Worm (Caenorhabditis elegans) whole organism, early embryonic: ENCODE results near the gene nspe-7.
"Not testable (repeated sequence)": the region's sequence is repeated elsewhere in the genome, so short reads cannot be mapped to it uniquely, and the experiment has no call there.

Experiments
- B0310.2 ChIP-seq: sonication (generic microtip); optimal IDR thresholded peaks from 2 replicates; lab custom pipeline; 2016; ENCODE audit warnings: mild to moderate bottlenecking, missing genetic modification characterization, missing compliant biosample characterization
- F13C5.2 ChIP-seq: sonication (generic microtip); optimal IDR thresholded peaks from 2 replicates; lab custom pipeline; 2017; ENCODE audit warnings: mild to moderate bottlenecking, missing genetic modification characterization, inconsistent platforms, missing compliant biosample characterization
- aly-1 ChIP-seq: sonication (generic microtip); optimal IDR thresholded peaks from 2 replicates; lab custom pipeline; 2016; ENCODE audit warnings: missing genetic modification characterization, missing compliant biosample characterization
- ama-1 ChIP-seq: fragments of 150-350 bp; optimal IDR thresholded peaks from 2 replicates; lab custom pipeline; 2014
- ceh-13 ChIP-seq: fragments of 200-800 bp; sonication (Bioruptor generic); optimal IDR thresholded peaks from 2 replicates; lab custom pipeline; 2018; ENCODE audit warnings: mild to moderate bottlenecking, missing genetic modification characterization, missing compliant biosample characterization
- ceh-36 ChIP-seq: sonication (generic microtip); optimal IDR thresholded peaks from 2 replicates; lab custom pipeline; 2016; ENCODE audit warnings: missing genetic modification characterization, inconsistent platforms, missing compliant biosample characterization
- ets-7 ChIP-seq: sonication (generic microtip); optimal IDR thresholded peaks from 2 replicates; lab custom pipeline; 2016; ENCODE audit warnings: missing genotype, missing genetic modification characterization, missing compliant biosample characterization
- flt-1 ChIP-seq: fragments of 200-800 bp; sonication (Bioruptor generic); IDR thresholded peaks from 2 replicates; pipeline ENCODE4 v1.3.6; 2022; ENCODE audit warnings: missing genetic modification characterization, missing compliant biosample characterization
- hmbx-1 ChIP-seq: sonication (generic microtip); optimal IDR thresholded peaks from 2 replicates; lab custom pipeline; 2016; ENCODE audit warnings: mild to moderate bottlenecking, missing genetic modification characterization, missing compliant biosample characterization
- hmg-4 ChIP-seq: fragments of 200-800 bp; sonication (Bioruptor generic); optimal IDR thresholded peaks from 2 replicates; lab custom pipeline; 2018; ENCODE audit warnings: mild to moderate bottlenecking, missing genetic modification characterization, missing compliant biosample characterization
- hnd-1 ChIP-seq: sonication (generic microtip); optimal IDR thresholded peaks from 2 replicates; lab custom pipeline; 2016; ENCODE audit warnings: missing genetic modification characterization, missing compliant biosample characterization
- pes-1 ChIP-seq: fragments of 200-800 bp; sonication (Bioruptor generic); IDR thresholded peaks from 2 replicates; pipeline ENCODE4 v1.3.6; 2022; ENCODE audit warnings: missing genetic modification reagents, missing genetic modification characterization, missing compliant biosample characterization
- scrt-1 ChIP-seq: fragments of 200-800 bp; sonication (Bioruptor generic); IDR thresholded peaks from 2 replicates; pipeline ENCODE4 v1.3.6; 2022; ENCODE audit warnings: missing genetic modification characterization, missing compliant biosample characterization
- sea-1 ChIP-seq: fragments of 200-800 bp; sonication (Bioruptor generic); conservative IDR thresholded peaks from 2 replicates; pipeline ENCODE4 v1.3.6; 2022; ENCODE audit warnings: missing genetic modification characterization, missing compliant biosample characterization
- tbx-11 ChIP-seq: fragments of 200-800 bp; sonication (Bioruptor generic); IDR thresholded peaks from 2 replicates; pipeline ENCODE4 v1.3.6; 2022; ENCODE audit warnings: missing genetic modification characterization, missing compliant biosample characterization
- tbx-37 ChIP-seq: fragments of 200-800 bp; sonication (Bioruptor generic); conservative IDR thresholded peaks from 2 replicates; pipeline ENCODE4 v1.3.6; 2022; ENCODE audit warnings: missing genetic modification reagents, missing genetic modification characterization, missing compliant biosample characterization
- tra-4 ChIP-seq: sonication (generic microtip); optimal IDR thresholded peaks from 2 replicates; lab custom pipeline; 2017; ENCODE audit warnings: missing genetic modification characterization, missing compliant biosample characterization

The nspe-7 gene

ce11 chrII:12621908-12622566, 5.0 kb upstream of the nspe-7 start, which contains the start of gene nspe-8:
nspe-8 (minus strand) TSS chrII:12621958.
- TF ChIP-seq pes-1 (no peak), aly-1 (no peak), hmg-4 (GFP tag; lab: Kevin White, UChicago) (no peak)

DNA sequence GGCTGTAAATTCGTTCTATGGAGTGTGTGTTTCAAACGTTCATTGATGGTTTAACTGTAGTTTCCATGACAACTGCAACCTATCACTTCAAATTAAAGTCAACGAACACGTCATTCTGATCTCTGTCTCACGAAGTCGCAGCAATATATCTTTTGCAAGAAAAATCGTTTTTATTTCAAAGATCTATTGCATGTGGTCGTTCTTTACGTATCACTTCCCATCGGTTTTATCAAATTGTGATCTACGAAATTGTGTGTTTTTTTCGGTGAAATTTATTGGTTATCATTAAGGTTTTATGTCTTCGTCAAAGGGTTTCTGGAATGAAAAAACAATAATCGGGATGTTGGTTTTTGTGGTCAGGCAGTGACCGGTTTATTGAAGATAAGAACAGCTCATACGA, 4.1 kb upstream of the nspe-7 start:
- no peak for TF ChIP-seq ama-1
- TF ChIP-seq aly-1, result no peak
- TF ChIP-seq ets-7, result no peak
- TF ChIP-seq F13C5.2 (tag; lab: Kevin White, UChicago), result no peak
- TF ChIP-seq ceh-36, result no peak

ce11 chrII:12624433-12624832, 2.6 kb upstream of the nspe-7 start, which contains the start of gene Y38E10A.14:
Y38E10A.14 (minus strand) TSS chrII:12624533.
- not testable (repeated sequence) for TF ChIP-seq B0310.2; hnd-1 (tag; lab: Kevin White, UChicago); tbx-37 (GFP tag; lab: Robert Waterston, UW)

ce11 chrII:12625673-12626072, 1.3 kb upstream of the nspe-7 start:
- no peak for TF ChIP-seq tbx-37 (GFP tag; lab: Robert Waterston, UW)
- TF ChIP-seq F13C5.2 (tag; lab: Kevin White, UChicago), result no peak
- TF ChIP-seq flt-1 (GFP tag; lab: Robert Waterston, UW), result no peak
- no peak for TF ChIP-seq ceh-13 (GFP tag; lab: Kevin White, UChicago)
- no peak for TF ChIP-seq tra-4 (tag; lab: Kevin White, UChicago)
- TF ChIP-seq scrt-1 (GFP tag; lab: Robert Waterston, UW), result no peak
- no peak for TF ChIP-seq B0310.2
- no peak for TF ChIP-seq hmbx-1 (tag; lab: Kevin White, UChicago)

DNA sequence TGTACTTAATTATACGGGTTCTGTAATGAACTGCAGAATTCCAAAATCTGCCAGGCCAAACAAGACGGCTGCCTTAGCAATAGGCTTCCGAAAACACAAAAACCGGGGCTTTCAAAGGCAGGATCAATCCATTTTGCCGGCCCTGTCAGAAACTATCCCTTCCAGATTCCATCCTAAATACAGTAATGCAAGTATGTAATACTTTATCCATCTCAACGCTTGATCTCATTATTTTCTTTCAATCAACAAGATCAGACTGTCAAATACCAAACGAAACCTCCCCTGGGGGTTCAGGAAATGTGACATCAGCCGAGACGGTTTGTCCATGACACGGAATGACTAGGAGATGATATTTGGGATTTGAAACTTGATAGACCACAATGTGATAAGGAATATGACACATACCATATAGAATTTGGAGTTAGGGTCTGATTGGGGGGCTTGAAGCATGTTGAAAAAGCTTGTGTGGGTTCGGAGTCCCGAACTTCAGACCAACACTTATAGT, 815 bp upstream of the nspe-7 start:
- TF ChIP-seq tra-4 (tag; lab: Kevin White, UChicago), result no peak
- no peak for TF ChIP-seq F13C5.2 (tag; lab: Kevin White, UChicago)
- TF ChIP-seq scrt-1 (GFP tag; lab: Robert Waterston, UW), result no peak
- no peak for TF ChIP-seq tbx-11 (GFP tag; lab: Robert Waterston, UW)
- no peak for TF ChIP-seq ama-1
- TF ChIP-seq hmg-4 (GFP tag; lab: Kevin White, UChicago), result no peak
- no peak for TF ChIP-seq ceh-36
- no peak for TF ChIP-seq tbx-37 (GFP tag; lab: Robert Waterston, UW)

DNA sequence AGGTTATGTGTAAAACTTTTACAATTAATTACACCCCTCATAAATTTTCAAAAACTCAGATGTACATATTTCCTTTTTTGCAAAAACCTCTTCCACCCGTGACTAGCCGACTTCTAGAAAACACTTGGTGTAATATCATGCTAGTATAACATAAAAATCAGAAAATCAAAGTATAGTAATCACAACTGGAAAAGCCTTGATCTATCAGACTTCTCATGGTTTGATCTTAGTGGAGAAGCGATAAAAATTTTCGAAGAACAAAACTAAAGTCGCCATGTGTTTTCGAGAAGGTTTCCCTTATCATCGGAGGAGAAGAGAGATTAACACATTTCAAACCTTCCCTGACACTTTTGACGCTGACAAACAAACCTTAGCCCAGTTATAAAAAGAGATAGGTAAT, 1.6 kb downstream of the nspe-7 start, which contains the start of gene nspe-5:
Gene nspe-5 (plus strand): TSS at position 301 of the 400 bp plus-strand sequence.
- TF ChIP-seq hmg-4 (GFP tag; lab: Kevin White, UChicago) (no peak), hnd-1 (tag; lab: Kevin White, UChicago) (no peak), ceh-13 (GFP tag; lab: Kevin White, UChicago) (no peak), tbx-37 (GFP tag; lab: Robert Waterston, UW) (no peak), aly-1 (no peak), ceh-36 (no peak), F13C5.2 (tag; lab: Kevin White, UChicago) (no peak), hmbx-1 (tag; lab: Kevin White, UChicago) (no peak), scrt-1 (GFP tag; lab: Robert Waterston, UW) (no peak), tbx-11 (GFP tag; lab: Robert Waterston, UW) (no peak), B0310.2 (no peak)

- TF ChIP-seq F13C5.2 (tag; lab: Kevin White, UChicago), result no peak
- TF ChIP-seq pes-1, result no peak
- TF ChIP-seq ceh-13 (GFP tag; lab: Kevin White, UChicago), result no peak
- no peak for TF ChIP-seq tbx-37 (GFP tag; lab: Robert Waterston, UW)
- TF ChIP-seq sea-1, result no peak
- no peak for TF ChIP-seq scrt-1 (GFP tag; lab: Robert Waterston, UW)
- no peak for TF ChIP-seq hnd-1 (tag; lab: Kevin White, UChicago)
These were observed 2.4 kb downstream of the nspe-7 start, which contains the start of gene Y38E10A.28 for ce11 chrII:12629387-12629786. Y38E10A.28 (plus strand) TSS chrII:12629687.

ce11 chrII:12630888-12631287, 3.9 kb downstream of the nspe-7 start, which contains the start of gene Y38E10A.34:
Y38E10A.34 (plus strand) TSS chrII:12631188.
- no peak for TF ChIP-seq aly-1
- no peak for TF ChIP-seq ama-1
- no peak for TF ChIP-seq sea-1
- no peak for TF ChIP-seq pes-1
- no peak for TF ChIP-seq tbx-11 (GFP tag; lab: Robert Waterston, UW)
- no peak for TF ChIP-seq scrt-1 (GFP tag; lab: Robert Waterston, UW)
- no peak for TF ChIP-seq B0310.2
- TF ChIP-seq tbx-37 (GFP tag; lab: Robert Waterston, UW), result no peak
- TF ChIP-seq hnd-1 (tag; lab: Kevin White, UChicago), result no peak
- no peak for TF ChIP-seq hmbx-1 (tag; lab: Kevin White, UChicago)
- TF ChIP-seq ceh-13 (GFP tag; lab: Kevin White, UChicago), result no peak
- no peak for TF ChIP-seq ceh-36
